Fruit fly (Drosophila melanogaster) whole organism, embryonic: ENCODE data around the gene CG9682.

Source experiments
- Atf-2 ChIP-seq: fragments of 200-800 bp; sonication (Bioruptor generic); optimal IDR thresholded peaks from 2 replicates; lab custom pipeline; 2016; ENCODE audit warnings: missing biosample characterization, missing genetic modification characterization
- CG10431 ChIP-seq: fragments of 200-800 bp; sonication (Bioruptor generic); optimal IDR thresholded peaks from 3 replicates; lab custom pipeline; 2018; ENCODE audit warnings: missing biosample characterization, mild to moderate bottlenecking, missing genetic modification characterization
- CG10979 ChIP-seq: fragments of 200-800 bp; sonication (Bioruptor generic); optimal IDR thresholded peaks from 2 replicates; lab custom pipeline; 2018; ENCODE audit warnings: missing biosample characterization, mild to moderate bottlenecking, missing genetic modification characterization, moderate library complexity
- CG11504 ChIP-seq: fragments of 200-800 bp; sonication (Bioruptor generic); optimal IDR thresholded peaks from 3 replicates; lab custom pipeline; 2019; ENCODE audit warnings: missing biosample characterization, mild to moderate bottlenecking, missing genetic modification characterization, moderate library complexity
- CG1233 ChIP-seq: fragments of 200-800 bp; sonication (Bioruptor generic); optimal IDR thresholded peaks from 4 replicates; lab custom pipeline; 2018; ENCODE audit warnings: missing biosample characterization, mild to moderate bottlenecking, missing genetic modification characterization
- CG13287 ChIP-seq: fragments of 200-800 bp; sonication (Bioruptor generic); IDR thresholded peaks from 2 replicates; pipeline ENCODE4 v1.3.6; 2022; ENCODE audit warnings: missing biosample characterization, missing genetic modification characterization; ENCODE audit not compliant: partially characterized antibody
- CG13624 ChIP-seq: fragments of 200-800 bp; sonication (Bioruptor generic); optimal IDR thresholded peaks from 2 replicates; lab custom pipeline; 2016; ENCODE audit warnings: missing biosample characterization, missing genetic modification characterization
- CG14860 ChIP-seq: fragments of 200-800 bp; sonication (Bioruptor generic); IDR thresholded peaks from 3 replicates; pipeline ENCODE4 v1.3.6; 2022; ENCODE audit warnings: missing biosample characterization, missing genetic modification characterization; ENCODE audit not compliant: partially characterized antibody
- CG15073 ChIP-seq: fragments of 200-800 bp; sonication (Bioruptor generic); optimal IDR thresholded peaks from 2 replicates; lab custom pipeline; 2016; ENCODE audit warnings: missing biosample characterization, missing genetic modification characterization
- CG15514 ChIP-seq: fragments of 200-800 bp; sonication (Bioruptor generic); optimal IDR thresholded peaks from 3 replicates; lab custom pipeline; 2017; ENCODE audit warnings: missing biosample characterization, missing genetic modification characterization, mild to moderate bottlenecking, moderate library complexity, missing genetic modification reagents
- CG1602 ChIP-seq: fragments of 200-800 bp; sonication (Bioruptor generic); optimal IDR thresholded peaks from 3 replicates; lab custom pipeline; 2016; ENCODE audit warnings: missing biosample characterization, missing genetic modification characterization
- CG2120 ChIP-seq: fragments of 200-800 bp; sonication (Bioruptor generic); optimal IDR thresholded peaks from 3 replicates; lab custom pipeline; 2016; ENCODE audit warnings: missing biosample characterization, missing genetic modification characterization
- CG30403 ChIP-seq: fragments of 200-800 bp; sonication (Bioruptor generic); optimal IDR thresholded peaks from 3 replicates; lab custom pipeline; 2016; ENCODE audit warnings: missing biosample characterization, missing genetic modification characterization
- CG31365 ChIP-seq: fragments of 200-800 bp; sonication (Bioruptor generic); optimal IDR thresholded peaks from 2 replicates; lab custom pipeline; 2018; ENCODE audit warnings: missing biosample characterization, mild to moderate bottlenecking, missing genetic modification characterization
- CG31388 ChIP-seq: fragments of 200-800 bp; sonication (Bioruptor generic); optimal IDR thresholded peaks from 2 replicates; lab custom pipeline; 2016; ENCODE audit warnings: missing biosample characterization, missing genetic modification characterization
- CG33557 ChIP-seq: fragments of 200-800 bp; sonication (Bioruptor generic); optimal IDR thresholded peaks from 2 replicates; lab custom pipeline; 2019; ENCODE audit warnings: missing biosample characterization, mild to moderate bottlenecking, missing genetic modification characterization, moderate library complexity
- CG34224 ChIP-seq: fragments of 200-800 bp; sonication (Bioruptor generic); IDR thresholded peaks from 3 replicates; pipeline ENCODE4 v1.3.6; 2022; ENCODE audit warnings: missing biosample characterization, missing genetic modification characterization; ENCODE audit not compliant: partially characterized antibody
- CG3995 ChIP-seq: fragments of 200-800 bp; sonication (Bioruptor generic); optimal IDR thresholded peaks from 3 replicates; lab custom pipeline; 2016; ENCODE audit warnings: missing biosample characterization, missing genetic modification characterization
- CG4328 ChIP-seq: fragments of 200-800 bp; sonication (Bioruptor generic); optimal IDR thresholded peaks from 3 replicates; lab custom pipeline; 2017; ENCODE audit warnings: missing biosample characterization, missing genetic modification reagents, missing genetic modification characterization
- CG4360 ChIP-seq: fragments of 200-800 bp; sonication (Bioruptor generic); IDR thresholded peaks from 2 replicates; pipeline ENCODE4 v1.3.6; 2022; ENCODE audit warnings: missing biosample characterization, missing genetic modification characterization
- CG6254 ChIP-seq: fragments of 200-800 bp; sonication (Bioruptor generic); optimal IDR thresholded peaks from 3 replicates; lab custom pipeline; 2017; ENCODE audit warnings: mild to moderate bottlenecking, missing biosample characterization, missing genetic modification reagents, missing genetic modification characterization
- CG6689 ChIP-seq: fragments of 200-800 bp; sonication (Bioruptor generic); IDR thresholded peaks from 2 replicates; pipeline ENCODE4 v1.3.6; 2022; ENCODE audit warnings: missing biosample characterization, missing genetic modification characterization
- CG8359 ChIP-seq: fragments of 200-800 bp; sonication (Bioruptor generic); optimal IDR thresholded peaks from 2 replicates; lab custom pipeline; 2017; ENCODE audit warnings: missing biosample characterization, mild to moderate bottlenecking, missing genetic modification characterization, borderline replicate concordance
- CoRest ChIP-seq: fragments of 200-800 bp; sonication (Bioruptor generic); optimal IDR thresholded peaks from 3 replicates; lab custom pipeline; 2018; ENCODE audit warnings: missing biosample characterization, mild to moderate bottlenecking, missing genetic modification characterization, moderate library complexity
- D19A ChIP-seq: fragments of 200-800 bp; optimal IDR thresholded peaks from 3 replicates; lab custom pipeline; 2019; ENCODE audit warnings: missing biosample characterization, mild to moderate bottlenecking, missing genetic modification characterization, moderate library complexity
- Doc2 ChIP-seq: fragments of 200-800 bp; sonication (Bioruptor generic); IDR thresholded peaks from 2 replicates; pipeline ENCODE4 v1.3.6; 2022; ENCODE audit warnings: missing biosample characterization, missing genetic modification characterization
- E2f2 ChIP-seq: fragments of 200-800 bp; sonication (Bioruptor generic); IDR thresholded peaks from 2 replicates; pipeline ENCODE4 v1.3.6; 2022; ENCODE audit warnings: missing biosample characterization, missing genetic modification characterization
- Fer1 ChIP-seq: fragments of 200-800 bp; sonication (Bioruptor generic); optimal IDR thresholded peaks from 2 replicates; lab custom pipeline; 2017; ENCODE audit warnings: missing biosample characterization, mild to moderate bottlenecking, missing genetic modification characterization
- GATAe ChIP-seq: fragments of 200-800 bp; sonication (Bioruptor generic); conservative IDR thresholded peaks from 2 replicates; pipeline ENCODE4 v1.3.6; 2022; ENCODE audit warnings: missing biosample characterization, missing genetic modification characterization
- HLH4C ChIP-seq: fragments of 200-800 bp; sonication (Bioruptor generic); IDR thresholded peaks from 3 replicates; pipeline ENCODE4 v1.3.6; 2022; ENCODE audit warnings: missing biosample characterization, missing genetic modification characterization; ENCODE audit not compliant: partially characterized antibody
- Hey ChIP-seq: fragments of 200-800 bp; sonication (Bioruptor generic); optimal IDR thresholded peaks from 3 replicates; lab custom pipeline; 2018; ENCODE audit warnings: missing biosample characterization, mild to moderate bottlenecking, missing genetic modification characterization
- Hmx ChIP-seq: fragments of 200-800 bp; sonication (Bioruptor generic); optimal IDR thresholded peaks from 2 replicates; lab custom pipeline; 2016; ENCODE audit warnings: missing biosample characterization, missing genetic modification characterization
- Mad ChIP-seq: fragments of 200-800 bp; sonication (Bioruptor generic); optimal IDR thresholded peaks from 2 replicates; lab custom pipeline; 2016; ENCODE audit warnings: missing biosample characterization, missing genetic modification characterization
- Mes4 ChIP-seq: fragments of 200-800 bp; sonication (Bioruptor generic); optimal IDR thresholded peaks from 2 replicates; lab custom pipeline; 2016; ENCODE audit warnings: missing biosample characterization, missing genetic modification characterization
- NC2β ChIP-seq: fragments of 200-800 bp; sonication (Bioruptor generic); optimal IDR thresholded peaks from 2 replicates; lab custom pipeline; 2016; ENCODE audit warnings: missing biosample characterization, missing genetic modification characterization
- Nf-YC ChIP-seq: fragments of 200-800 bp; optimal IDR thresholded peaks from 3 replicates; lab custom pipeline; 2019; ENCODE audit warnings: missing biosample characterization, mild to moderate bottlenecking, missing genetic modification characterization, moderate library complexity
- Tbp ChIP-seq: fragments of >200 bp; optimal IDR thresholded peaks from 2 replicates; lab custom pipeline; 2018; ENCODE audit warnings: missing biosample characterization, missing genetic modification characterization
- Xbp1 ChIP-seq: fragments of 200-800 bp; sonication (Bioruptor generic); optimal IDR thresholded peaks from 3 replicates; lab custom pipeline; 2016; ENCODE audit warnings: missing biosample characterization, mild to moderate bottlenecking, missing genetic modification characterization
- cwo ChIP-seq: fragments of 200-800 bp; sonication (Bioruptor generic); optimal IDR thresholded peaks from 3 replicates; lab custom pipeline; 2017; ENCODE audit warnings: missing biosample characterization, missing genetic modification characterization, mild to moderate bottlenecking, moderate library complexity, missing genetic modification reagents
- dmrt11E ChIP-seq: fragments of 200-800 bp; sonication (Bioruptor generic); optimal IDR thresholded peaks from 3 replicates; lab custom pipeline; 2018; ENCODE audit warnings: missing biosample characterization, mild to moderate bottlenecking, missing genetic modification characterization, moderate library complexity
- gce ChIP-seq: fragments of 200-800 bp; sonication (Bioruptor generic); IDR thresholded peaks from 3 replicates; pipeline ENCODE4 v1.3.6; 2022; ENCODE audit warnings: missing biosample characterization, missing genetic modification characterization
- grn ChIP-seq: fragments of 200-800 bp; sonication (Bioruptor generic); optimal IDR thresholded peaks from 3 replicates; lab custom pipeline; 2017; ENCODE audit warnings: missing biosample characterization, missing genetic modification characterization
- kah ChIP-seq: fragments of 200-800 bp; sonication (Bioruptor generic); optimal IDR thresholded peaks from 2 replicates; lab custom pipeline; 2018; ENCODE audit warnings: missing biosample characterization, mild to moderate bottlenecking, missing genetic modification characterization
- lilli ChIP-seq: fragments of 200-800 bp; sonication (Bioruptor generic); optimal IDR thresholded peaks from 3 replicates; lab custom pipeline; 2016; ENCODE audit warnings: missing biosample characterization, missing genetic modification characterization
- maf-S ChIP-seq: fragments of 200-800 bp; sonication (Bioruptor generic); optimal IDR thresholded peaks from 2 replicates; lab custom pipeline; 2016; ENCODE audit warnings: missing biosample characterization, missing genetic modification characterization
- nau ChIP-seq: fragments of 200-800 bp; sonication (Bioruptor generic); optimal IDR thresholded peaks from 3 replicates; lab custom pipeline; 2017; ENCODE audit warnings: missing biosample characterization, mild to moderate bottlenecking, missing genetic modification characterization, missing genetic modification reagents
- pzg ChIP-seq: fragments of 200-800 bp; sonication (Bioruptor generic); optimal IDR thresholded peaks from 3 replicates; lab custom pipeline; 2018; ENCODE audit warnings: missing biosample characterization, mild to moderate bottlenecking, missing genetic modification characterization, moderate library complexity
- sens ChIP-seq: fragments of 200-800 bp; sonication (Bioruptor generic); peaks from one replicate; lab custom pipeline; 2016; ENCODE audit warnings: missing biosample characterization, missing genetic modification characterization
- sqz ChIP-seq: fragments of 200-800 bp; sonication (Bioruptor generic); optimal IDR thresholded peaks from 3 replicates; lab custom pipeline; 2018; ENCODE audit warnings: missing biosample characterization, mild to moderate bottlenecking, missing genetic modification characterization
- vvl ChIP-seq: fragments of 200-800 bp; sonication (Bioruptor generic); IDR thresholded peaks from 2 replicates; pipeline ENCODE4 v1.3.6; 2022; ENCODE audit warnings: missing biosample characterization, missing genetic modification characterization
- zen2 ChIP-seq: fragments of 200-800 bp; sonication (Bioruptor generic); IDR thresholded peaks from 3 replicates; pipeline ENCODE4 v1.3.6; 2022; ENCODE audit warnings: missing biosample characterization, missing genetic modification characterization; ENCODE audit not compliant: partially characterized antibody

CG9682 gene

dm6 chr3R:30204004-30204603 lies 46.6 kb upstream of the CG9682 start (continued):
- TF ChIP-seq CG4360 (0 out of 2 replicates have a peak, but pooled peaks have one; percentile 7), grn (GFP tag; lab: Kevin White, UChicago) (peak; percentile 94), CG8359 (GFP tag; lab: Kevin White, UChicago) (no peak), CG15073 (no peak), CG1233 (GFP tag; lab: Kevin White, UChicago) (no peak), CG13624 (GFP tag; lab: Kevin White, UChicago) (no peak), CG31388 (GFP tag; lab: Kevin White, UChicago) (no peak), Hey (tag; lab: Kevin White, UChicago) (no peak), GATAe (GFP tag; lab: Robert Waterston, UW) (peak; percentile 79), CG2120 (GFP tag; lab: Kevin White, UChicago) (no peak), CG1602 (GFP tag; lab: Kevin White, UChicago) (no peak), Atf-2 (no peak), D19A (no peak), zen2 (no peak), CG33557 (no peak), Mad (GFP tag; lab: Kevin White, UChicago) (no peak), sqz (no peak), gce (GFP tag; lab: Robert Waterston, UW) (no peak), CG14860 (GFP tag; lab: Robert Waterston, UW) (no peak), CG30403 (GFP tag; lab: Kevin White, UChicago) (no peak), kah (GFP tag; lab: Kevin White, UChicago) (no peak), CG34224 (GFP tag; lab: Robert Waterston, UW) (no peak), HLH4C (0 out of 3 replicates have a peak, but pooled peaks have one; percentile 8), NC2β (GFP tag; lab: Kevin White, UChicago) (no peak), lilli (GFP tag; lab: Kevin White, UChicago) (no peak), Fer1 (GFP tag; lab: Kevin White, UChicago) (no peak), Hmx (no peak)

- TF ChIP-seq CG1233 (GFP tag; lab: Kevin White, UChicago) = no peak
- TF ChIP-seq CG10431 (GFP tag; lab: Kevin White, UChicago) = peak; percentile 99
- peak; percentile 12 for TF ChIP-seq sens (GFP tag; lab: Kevin White, UChicago)
- no peak for TF ChIP-seq Tbp (GFP tag; lab: Kevin White, UChicago)
- no peak for TF ChIP-seq dmrt11E (tag; lab: Kevin White, UChicago)
- TF ChIP-seq maf-S (GFP tag; lab: Kevin White, UChicago) = no peak
- TF ChIP-seq CG6689 = no peak
- TF ChIP-seq E2f2 (GFP tag; lab: Robert Waterston, UW) = peak; percentile 90
- peak; percentile 72 for TF ChIP-seq CG11504 (tag; lab: Kevin White, UChicago)
- no peak for TF ChIP-seq Xbp1 (GFP tag; lab: Kevin White, UChicago)
- TF ChIP-seq Mes4 (GFP tag; lab: Kevin White, UChicago) = no peak
- no peak for TF ChIP-seq CG31365 (tag; lab: Kevin White, UChicago)
- TF ChIP-seq Doc2 = no peak
- TF ChIP-seq Nf-YC = peak; percentile 18
- TF ChIP-seq CG15514 = peak; percentile 71
- peak; percentile 98 for TF ChIP-seq CG6254
- no peak for TF ChIP-seq CoRest (tag; lab: Kevin White, UChicago)
- TF ChIP-seq nau (GFP tag; lab: Kevin White, UChicago) = peak; percentile 2
- peak; percentile 35; the same call in 1 of the 2 replicates for TF ChIP-seq vvl (GFP tag; lab: Robert Waterston, UW)
- no peak for TF ChIP-seq CG10979 (tag; lab: Kevin White, UChicago)
- no peak for TF ChIP-seq CG4328 (GFP tag; lab: Kevin White, UChicago)
- peak; percentile 69 for TF ChIP-seq CG3995 (GFP tag; lab: Kevin White, UChicago)
- peak; percentile 73 for TF ChIP-seq cwo (GFP tag; lab: Kevin White, UChicago)
- TF ChIP-seq CG13287 (GFP tag; lab: Robert Waterston, UW) = peak; percentile 5; the same call in 1 of the 2 replicates
- peak; percentile 19 for TF ChIP-seq pzg (GFP tag; lab: Kevin White, UChicago)
Measured at dm6 chr3R:30205946-30206345, 44.8 kb upstream of the CG9682 start.
